Worm (Caenorhabditis elegans) whole organism, early embryonic: ENCODE results near the gene B0228.1.

Experiments
- B0310.2 ChIP-seq: sonication (generic microtip); optimal IDR thresholded peaks from 2 replicates; lab custom pipeline; 2016; ENCODE audit warnings: mild to moderate bottlenecking, missing genetic modification characterization, missing compliant biosample characterization
- F13C5.2 ChIP-seq: sonication (generic microtip); optimal IDR thresholded peaks from 2 replicates; lab custom pipeline; 2017; ENCODE audit warnings: mild to moderate bottlenecking, missing genetic modification characterization, inconsistent platforms, missing compliant biosample characterization
- aly-1 ChIP-seq: sonication (generic microtip); optimal IDR thresholded peaks from 2 replicates; lab custom pipeline; 2016; ENCODE audit warnings: missing genetic modification characterization, missing compliant biosample characterization
- ama-1 ChIP-seq: fragments of 150-350 bp; optimal IDR thresholded peaks from 2 replicates; lab custom pipeline; 2014
- ceh-13 ChIP-seq: fragments of 200-800 bp; sonication (Bioruptor generic); optimal IDR thresholded peaks from 2 replicates; lab custom pipeline; 2018; ENCODE audit warnings: mild to moderate bottlenecking, missing genetic modification characterization, missing compliant biosample characterization
- ceh-36 ChIP-seq: sonication (generic microtip); optimal IDR thresholded peaks from 2 replicates; lab custom pipeline; 2016; ENCODE audit warnings: missing genetic modification characterization, inconsistent platforms, missing compliant biosample characterization
- ets-7 ChIP-seq: sonication (generic microtip); optimal IDR thresholded peaks from 2 replicates; lab custom pipeline; 2016; ENCODE audit warnings: missing genotype, missing genetic modification characterization, missing compliant biosample characterization
- flt-1 ChIP-seq: fragments of 200-800 bp; sonication (Bioruptor generic); IDR thresholded peaks from 2 replicates; pipeline ENCODE4 v1.3.6; 2022; ENCODE audit warnings: missing genetic modification characterization, missing compliant biosample characterization
- hmbx-1 ChIP-seq: sonication (generic microtip); optimal IDR thresholded peaks from 2 replicates; lab custom pipeline; 2016; ENCODE audit warnings: mild to moderate bottlenecking, missing genetic modification characterization, missing compliant biosample characterization
- hmg-4 ChIP-seq: fragments of 200-800 bp; sonication (Bioruptor generic); optimal IDR thresholded peaks from 2 replicates; lab custom pipeline; 2018; ENCODE audit warnings: mild to moderate bottlenecking, missing genetic modification characterization, missing compliant biosample characterization
- hnd-1 ChIP-seq: sonication (generic microtip); optimal IDR thresholded peaks from 2 replicates; lab custom pipeline; 2016; ENCODE audit warnings: missing genetic modification characterization, missing compliant biosample characterization
- pes-1 ChIP-seq: fragments of 200-800 bp; sonication (Bioruptor generic); IDR thresholded peaks from 2 replicates; pipeline ENCODE4 v1.3.6; 2022; ENCODE audit warnings: missing genetic modification reagents, missing genetic modification characterization, missing compliant biosample characterization
- scrt-1 ChIP-seq: fragments of 200-800 bp; sonication (Bioruptor generic); IDR thresholded peaks from 2 replicates; pipeline ENCODE4 v1.3.6; 2022; ENCODE audit warnings: missing genetic modification characterization, missing compliant biosample characterization
- sea-1 ChIP-seq: fragments of 200-800 bp; sonication (Bioruptor generic); conservative IDR thresholded peaks from 2 replicates; pipeline ENCODE4 v1.3.6; 2022; ENCODE audit warnings: missing genetic modification characterization, missing compliant biosample characterization
- tbx-11 ChIP-seq: fragments of 200-800 bp; sonication (Bioruptor generic); IDR thresholded peaks from 2 replicates; pipeline ENCODE4 v1.3.6; 2022; ENCODE audit warnings: missing genetic modification characterization, missing compliant biosample characterization
- tbx-37 ChIP-seq: fragments of 200-800 bp; sonication (Bioruptor generic); conservative IDR thresholded peaks from 2 replicates; pipeline ENCODE4 v1.3.6; 2022; ENCODE audit warnings: missing genetic modification reagents, missing genetic modification characterization, missing compliant biosample characterization
- tra-4 ChIP-seq: sonication (generic microtip); optimal IDR thresholded peaks from 2 replicates; lab custom pipeline; 2017; ENCODE audit warnings: missing genetic modification characterization, missing compliant biosample characterization

Gene B0228.1

ce11 chrII:7801899-7802298 is 46.8 kb downstream of the B0228.1 start:
- TF ChIP-seq ceh-36 (tag; lab: Kevin White, UChicago) (no peak), aly-1 (tag; lab: Kevin White, UChicago) (no peak), B0310.2 (tag; lab: Kevin White, UChicago) (no peak), pes-1 (GFP tag; lab: Robert Waterston, UW) (no peak), ets-7 (tag; lab: Kevin White, UChicago) (no peak), F13C5.2 (tag; lab: Kevin White, UChicago) (no peak), sea-1 (GFP tag; lab: Robert Waterston, UW) (no peak), ama-1 (lab: Kevin White, UChicago) (no peak), tbx-11 (GFP tag; lab: Robert Waterston, UW) (no peak), hmg-4 (no peak), hmbx-1 (no peak), tbx-37 (no peak), flt-1 (GFP tag; lab: Robert Waterston, UW) (no peak), ceh-13 (GFP tag; lab: Kevin White, UChicago) (no peak), tra-4 (no peak), scrt-1 (GFP tag; lab: Robert Waterston, UW) (no peak), hnd-1 (tag; lab: Kevin White, UChicago) (no peak)

- TF ChIP-seq sea-1 (GFP tag; lab: Robert Waterston, UW): no peak
- no peak for TF ChIP-seq aly-1 (tag; lab: Kevin White, UChicago)
- no peak for TF ChIP-seq ets-7 (tag; lab: Kevin White, UChicago)
- TF ChIP-seq B0310.2 (tag; lab: Kevin White, UChicago): no peak
- TF ChIP-seq tra-4: no peak
- TF ChIP-seq ama-1 (lab: Kevin White, UChicago): no peak
- TF ChIP-seq flt-1 (GFP tag; lab: Robert Waterston, UW): no peak
- TF ChIP-seq hmg-4: no peak
- no peak for TF ChIP-seq tbx-11 (GFP tag; lab: Robert Waterston, UW)
- TF ChIP-seq F13C5.2 (tag; lab: Kevin White, UChicago): no peak
- TF ChIP-seq ceh-36 (tag; lab: Kevin White, UChicago): no peak
- TF ChIP-seq pes-1 (GFP tag; lab: Robert Waterston, UW): no peak
These were observed 48.0 kb downstream of the B0228.1 start for ce11 chrII:7803174-7803573.

ce11 chrII:7806054-7806453 is 50.9 kb downstream of the B0228.1 start:
- TF ChIP-seq hmbx-1: no peak
- TF ChIP-seq aly-1 (tag; lab: Kevin White, UChicago): no peak
- no peak for TF ChIP-seq tbx-11 (GFP tag; lab: Robert Waterston, UW)
